Fruit fly (Drosophila melanogaster): ENCODE data around the gene CG45493.

CG45493 gene

dm6 chrX:19899978-19900377 lies 48.7 kb downstream of the CG45493 start:
- no peak for TF ChIP-seq psq (optimal IDR thresholded peaks at IDR 0.05)
- TF ChIP-seq pan (optimal IDR thresholded peaks at IDR 0.05): no peak
- no peak for TF ChIP-seq Dll (optimal IDR thresholded peaks at IDR 0.05)
- TF ChIP-seq EcR (GFP tag; optimal IDR thresholded peaks at IDR 0.05): no peak
- no peak for TF ChIP-seq CG8478 (optimal IDR thresholded peaks at IDR 0.05)
- TF ChIP-seq usp (GFP tag; optimal IDR thresholded peaks at IDR 0.05): no peak

Data from whole organism.